Worm (Caenorhabditis elegans) whole organism, young adult: ENCODE data around the gene dpf-2.

ENCODE experiments used
- B0019.2 ChIP-seq: fragments of 200-800 bp; sonication (Bioruptor generic); conservative IDR thresholded peaks from 2 replicates; pipeline ENCODE4 v1.3.6; 2022; ENCODE audit warnings: missing genetic modification reagents, missing genetic modification characterization, missing compliant biosample characterization
- B0336.3 ChIP-seq: fragments of 200-800 bp; sonication (Bioruptor generic); IDR thresholded peaks from 2 replicates; pipeline ENCODE4 v1.3.6; 2022; ENCODE audit warnings: missing genetic modification characterization, missing compliant biosample characterization
- C06A6.2 ChIP-seq: fragments of 200-800 bp; sonication (Bioruptor generic); conservative IDR thresholded peaks from 2 replicates; pipeline ENCODE4 v1.3.6; 2022; ENCODE audit warnings: missing genetic modification characterization, missing compliant biosample characterization
- F55B11.4 ChIP-seq: sonication (generic microtip); optimal IDR thresholded peaks from 2 replicates; lab custom pipeline; 2016; ENCODE audit warnings: missing compliant biosample characterization, missing genetic modification characterization, borderline replicate concordance; ENCODE audit not compliant: insufficient read depth
- F57A8.1 ChIP-seq: fragments of 200-800 bp; sonication (Bioruptor generic); optimal IDR thresholded peaks from 2 replicates; lab custom pipeline; 2018; ENCODE audit warnings: mild to moderate bottlenecking, missing genetic modification characterization, moderate library complexity, missing compliant biosample characterization
- F57C9.4 ChIP-seq: sonication (generic microtip); optimal IDR thresholded peaks from 2 replicates; lab custom pipeline; 2017; ENCODE audit warnings: mild to moderate bottlenecking, missing genetic modification characterization, missing compliant biosample characterization
- K11D2.4 ChIP-seq: fragments of 200-800 bp; sonication (Bioruptor generic); IDR thresholded peaks from 2 replicates; pipeline ENCODE4 v1.3.6; 2022; ENCODE audit warnings: missing genetic modification reagents, missing genetic modification characterization, missing compliant biosample characterization
- T07F8.4 ChIP-seq: sonication (generic microtip); optimal IDR thresholded peaks from 2 replicates; lab custom pipeline; 2016; ENCODE audit warnings: mild to moderate bottlenecking, missing genetic modification characterization, moderate library complexity, missing compliant biosample characterization
- T26A5.8 ChIP-seq: sonication (generic microtip); optimal IDR thresholded peaks from 2 replicates; lab custom pipeline; 2016; ENCODE audit warnings: missing genetic modification characterization, missing compliant biosample characterization
- Y56A3A.18 ChIP-seq: fragments of 200-800 bp; sonication (Bioruptor generic); IDR thresholded peaks from 2 replicates; pipeline ENCODE4 v1.3.6; 2022; ENCODE audit warnings: missing genetic modification reagents, missing genetic modification characterization, missing compliant biosample characterization
- Y67H2A.10 ChIP-seq: fragments of 200-800 bp; sonication (Bioruptor generic); conservative IDR thresholded peaks from 2 replicates; pipeline ENCODE4 v1.3.6; 2022; ENCODE audit warnings: missing genetic modification reagents, missing genetic modification characterization, missing compliant biosample characterization
- Y95B8A.8 ChIP-seq: fragments of 200-800 bp; sonication (Bioruptor generic); IDR thresholded peaks from 2 replicates; pipeline ENCODE4 v1.3.6; 2022; ENCODE audit warnings: missing genetic modification reagents, missing genetic modification characterization, missing compliant biosample characterization
- akir-1 ChIP-seq: fragments of 200-800 bp; sonication (Bioruptor generic); optimal IDR thresholded peaks from 2 replicates; lab custom pipeline; 2018; ENCODE audit warnings: mild to moderate bottlenecking, missing genetic modification characterization, moderate library complexity, missing compliant biosample characterization
- attf-5 ChIP-seq: fragments of 200-800 bp; sonication (Bioruptor generic); optimal IDR thresholded peaks from 2 replicates; lab custom pipeline; 2018; ENCODE audit warnings: mild to moderate bottlenecking, missing genetic modification characterization, missing compliant biosample characterization
- cebp-1 ChIP-seq, 2 experiments: fragments of 200-800 bp in 1 of 2; sonication (Bioruptor generic) in 1 of 2; sonication (generic microtip) in 1 of 2; IDR thresholded peaks in 1 of 2; optimal IDR thresholded peaks in 1 of 2; 2 replicates each; pipeline versions ENCODE4 v1.3.6 to Lab custom; 2017 to 2022; ENCODE audit warnings: missing compliant biosample characterization in 2 of 2, missing genetic modification characterization in 2 of 2, mild to moderate bottlenecking in 1 of 2, missing genetic modification reagents in 1 of 2, moderate library complexity in 1 of 2
- cebp-2 ChIP-seq: fragments of 200-800 bp; sonication (Bioruptor generic); IDR thresholded peaks from 2 replicates; pipeline ENCODE4 v1.3.6; 2022; ENCODE audit warnings: missing genetic modification characterization, missing compliant biosample characterization
- ceh-27 ChIP-seq: fragments of 200-800 bp; sonication (Bioruptor generic); optimal IDR thresholded peaks from 2 replicates; lab custom pipeline; 2018; ENCODE audit warnings: mild to moderate bottlenecking, missing genetic modification characterization, moderate library complexity, missing compliant biosample characterization
- ceh-58 ChIP-seq: fragments of 200-800 bp; sonication (Bioruptor generic); IDR thresholded peaks from 2 replicates; pipeline ENCODE4 v1.3.6; 2022; ENCODE audit warnings: missing genetic modification characterization, missing compliant biosample characterization
- ceh-79 ChIP-seq: sonication (generic microtip); optimal IDR thresholded peaks from 2 replicates; lab custom pipeline; 2017; ENCODE audit warnings: mild to moderate bottlenecking, missing genetic modification characterization, missing compliant biosample characterization
- ceh-91 ChIP-seq: fragments of 200-800 bp; sonication (Bioruptor generic); IDR thresholded peaks from 2 replicates; pipeline ENCODE4 v1.3.6; 2022; ENCODE audit warnings: missing genetic modification reagents, missing genetic modification characterization, missing compliant biosample characterization
- die-1 ChIP-seq: sonication (generic microtip); optimal IDR thresholded peaks from 2 replicates; lab custom pipeline; 2016; ENCODE audit warnings: missing genotype, mild to moderate bottlenecking, missing genetic modification characterization, missing compliant biosample characterization
- dox-1 ChIP-seq: fragments of 200-800 bp; sonication (Bioruptor generic); IDR thresholded peaks from 2 replicates; pipeline ENCODE4 v1.3.6; 2022; ENCODE audit warnings: missing genetic modification reagents, missing genetic modification characterization, missing compliant biosample characterization
- ekl-4 ChIP-seq: fragments of 200-800 bp; sonication (Bioruptor generic); IDR thresholded peaks from 2 replicates; pipeline ENCODE4 v1.3.6; 2022; ENCODE audit warnings: missing genetic modification reagents, missing genetic modification characterization, missing compliant biosample characterization
- ets-4 ChIP-seq: fragments of 200-800 bp; sonication (Bioruptor generic); optimal IDR thresholded peaks from 2 replicates; lab custom pipeline; 2018; ENCODE audit warnings: mild to moderate bottlenecking, missing genetic modification characterization, missing compliant biosample characterization
- fkh-3 ChIP-seq: sonication (generic microtip); optimal IDR thresholded peaks from 2 replicates; lab custom pipeline; 2016; ENCODE audit warnings: mild to moderate bottlenecking, missing genetic modification characterization, missing compliant biosample characterization
- hlh-26 ChIP-seq: fragments of 200-800 bp; sonication (Bioruptor generic); conservative IDR thresholded peaks from 2 replicates; pipeline ENCODE4 v1.3.6; 2022; ENCODE audit warnings: missing genetic modification reagents, missing genetic modification characterization, missing compliant biosample characterization
- let-526 ChIP-seq: fragments of 200-800 bp; sonication (Bioruptor generic); IDR thresholded peaks from 2 replicates; pipeline ENCODE4 v1.3.6; 2022; ENCODE audit warnings: missing genetic modification reagents, missing genetic modification characterization, missing compliant biosample characterization
- lin-40 ChIP-seq: sonication (generic microtip); optimal IDR thresholded peaks from 2 replicates; lab custom pipeline; 2016; ENCODE audit warnings: missing genetic modification characterization, mild to moderate bottlenecking, missing compliant biosample characterization, missing genotype, missing genetic modification reagents
- lsy-27 ChIP-seq: sonication (generic microtip); optimal IDR thresholded peaks from 2 replicates; lab custom pipeline; 2017; ENCODE audit warnings: missing genetic modification characterization, mild to moderate bottlenecking, missing compliant biosample characterization, antibody characterized with exemption, missing genotype, borderline replicate concordance; ENCODE audit not compliant: insufficient read depth
- madf-3 ChIP-seq: fragments of 200-800 bp; sonication (Bioruptor generic); IDR thresholded peaks from 2 replicates; pipeline ENCODE4 v1.3.6; 2022; ENCODE audit warnings: missing genetic modification reagents, missing genetic modification characterization, missing compliant biosample characterization
- nfyb-1 ChIP-seq: fragments of 200-800 bp; sonication (Bioruptor generic); IDR thresholded peaks from 2 replicates; pipeline ENCODE4 v1.3.6; 2022; ENCODE audit warnings: missing genetic modification reagents, missing genetic modification characterization, missing compliant biosample characterization
- nhr-120 ChIP-seq: fragments of 200-800 bp; sonication (Bioruptor generic); IDR thresholded peaks from 2 replicates; pipeline ENCODE4 v1.3.6; 2022; ENCODE audit warnings: missing genetic modification characterization, missing compliant biosample characterization
- nhr-179 ChIP-seq: sonication (generic microtip); optimal IDR thresholded peaks from 2 replicates; lab custom pipeline; 2016; ENCODE audit warnings: mild to moderate bottlenecking, missing genetic modification characterization, missing compliant biosample characterization
- nhr-80 ChIP-seq: sonication (generic microtip); optimal IDR thresholded peaks from 2 replicates; lab custom pipeline; 2016; ENCODE audit warnings: missing genetic modification characterization, missing compliant biosample characterization
- nhr-90 ChIP-seq: sonication (generic microtip); optimal IDR thresholded peaks from 2 replicates; lab custom pipeline; 2016; ENCODE audit warnings: missing genotype, mild to moderate bottlenecking, missing genetic modification characterization, missing compliant biosample characterization
- pbrm-1 ChIP-seq: fragments of 200-800 bp; sonication (Bioruptor generic); IDR thresholded peaks from 2 replicates; pipeline ENCODE4 v1.3.6; 2022; ENCODE audit warnings: missing genetic modification reagents, missing genetic modification characterization, missing compliant biosample characterization
- pha-4 ChIP-seq: fragments of 150-350 bp; sonication (generic microtip); optimal IDR thresholded peaks from 2 replicates; lab custom pipeline; 2014; ENCODE audit warnings: missing biosample characterization, missing genetic modification reagents, missing genetic modification characterization
- repo-1 ChIP-seq: sonication (generic microtip); optimal IDR thresholded peaks from 2 replicates; lab custom pipeline; 2017; ENCODE audit warnings: mild to moderate bottlenecking, missing genetic modification characterization, missing compliant biosample characterization
- sdz-38 ChIP-seq: sonication (generic microtip); optimal IDR thresholded peaks from 2 replicates; lab custom pipeline; 2016; ENCODE audit warnings: missing genotype, missing genetic modification characterization, missing compliant biosample characterization
- sea-2 ChIP-seq: fragments of 200-800 bp; sonication (Bioruptor generic); IDR thresholded peaks from 2 replicates; pipeline ENCODE4 v1.3.6; 2022; ENCODE audit warnings: missing genetic modification characterization, missing compliant biosample characterization
- snpc-4 ChIP-seq, 5 experiments: fragments of 150-350 bp in 1 of 5; sonication (generic microtip) in 4 of 5; optimal IDR thresholded peaks; 2 replicates each; lab custom pipeline; 2014 to 2018; ENCODE audit warnings: missing genetic modification characterization in 5 of 5, missing biosample characterization in 3 of 5, antibody characterized with exemption in 2 of 5, mild to moderate bottlenecking in 2 of 5, missing compliant biosample characterization in 2 of 5, missing genotype in 2 of 5, moderate library complexity in 2 of 5, missing genetic modification reagents in 1 of 5
- tlf-1 ChIP-seq: fragments of 200-800 bp; sonication (Bioruptor generic); optimal IDR thresholded peaks from 2 replicates; lab custom pipeline; 2018; ENCODE audit warnings: mild to moderate bottlenecking, missing genetic modification characterization, missing compliant biosample characterization
- zfh-2 ChIP-seq: fragments of 200-800 bp; sonication (Bioruptor generic); conservative IDR thresholded peaks from 2 replicates; pipeline ENCODE4 v1.3.6; 2022; ENCODE audit warnings: missing genetic modification reagents, missing genetic modification characterization, missing compliant biosample characterization
- zim-3 ChIP-seq: sonication (generic microtip); optimal IDR thresholded peaks from 2 replicates; lab custom pipeline; 2017; ENCODE audit warnings: mild to moderate bottlenecking, missing genetic modification characterization, moderate library complexity, missing compliant biosample characterization
- ztf-22 ChIP-seq: fragments of 200-800 bp; sonication (Bioruptor generic); optimal IDR thresholded peaks from 2 replicates; lab custom pipeline; 2018; ENCODE audit warnings: mild to moderate bottlenecking, missing genetic modification characterization, moderate library complexity, missing compliant biosample characterization
- ztf-25 ChIP-seq: fragments of 200-800 bp; sonication (Bioruptor generic); IDR thresholded peaks from 2 replicates; pipeline ENCODE4 v1.3.6; 2022; ENCODE audit warnings: missing genetic modification reagents, missing genetic modification characterization, missing compliant biosample characterization
- ztf-26 ChIP-seq: sonication (generic microtip); optimal IDR thresholded peaks from 2 replicates; lab custom pipeline; 2017; ENCODE audit warnings: missing genetic modification characterization, missing compliant biosample characterization
- ztf-28 ChIP-seq: fragments of 200-800 bp; sonication (Bioruptor generic); IDR thresholded peaks from 2 replicates; pipeline ENCODE4 v1.3.6; 2022; ENCODE audit warnings: missing genetic modification reagents, missing genetic modification characterization, missing compliant biosample characterization

The dpf-2 gene

ce11 chrX:14815412-14815811, 16.2 kb upstream of the dpf-2 start:
- TF ChIP-seq ceh-79 (tag; lab: Kevin White, UChicago), result no peak
- TF ChIP-seq F55B11.4 (tag; lab: Kevin White, UChicago), result no peak
- TF ChIP-seq hlh-26 (GFP tag; lab: Robert Waterston, UW), result no peak
- no peak for TF ChIP-seq ceh-58 (GFP tag; lab: Robert Waterston, UW)
- no peak for TF ChIP-seq dox-1 (GFP tag; lab: Robert Waterston, UW)
- TF ChIP-seq zim-3 (tag; lab: Kevin White, UChicago), result peak; percentile 23
- TF ChIP-seq fkh-3 (tag; lab: Kevin White, UChicago), result no peak
- TF ChIP-seq nhr-179, result no peak
- no peak for TF ChIP-seq Y67H2A.10 (GFP tag; lab: Robert Waterston, UW)
- TF ChIP-seq F57C9.4 (tag; lab: Kevin White, UChicago), result peak; percentile 28
- TF ChIP-seq nfyb-1 (GFP tag; lab: Robert Waterston, UW), result peak; percentile 54; the same call in 1 of the 2 replicates
- TF ChIP-seq ceh-27 (GFP tag; lab: Kevin White, UChicago), result no peak
- TF ChIP-seq let-526 (GFP tag; lab: Robert Waterston, UW), result no peak
- TF ChIP-seq snpc-4 (GFP tag; optimal IDR thresholded peaks at IDR 0.05; lab: Kevin White, UChicago), result no peak
- TF ChIP-seq snpc-4 (tag; optimal IDR thresholded peaks at IDR 0.05; lab: Kevin White, UChicago), result no peak
- no peak for TF ChIP-seq Y95B8A.8
- TF ChIP-seq sea-2 (GFP tag; lab: Robert Waterston, UW), result no peak
- no peak for TF ChIP-seq akir-1
- no peak for TF ChIP-seq die-1 (tag; lab: Kevin White, UChicago)
- TF ChIP-seq K11D2.4 (GFP tag; lab: Robert Waterston, UW), result no peak
- TF ChIP-seq ztf-28 (GFP tag; lab: Robert Waterston, UW), result no peak
- no peak for TF ChIP-seq ztf-25
- TF ChIP-seq ztf-26 (tag; lab: Kevin White, UChicago), result no peak
- TF ChIP-seq ztf-22, result no peak
- no peak for TF ChIP-seq C06A6.2 (GFP tag; lab: Robert Waterston, UW)
- TF ChIP-seq nhr-90 (tag; lab: Kevin White, UChicago), result no peak
- TF ChIP-seq madf-3, result 0 out of 2 replicates have a peak, but pooled peaks have one; percentile 13
- TF ChIP-seq T07F8.4 (tag; lab: Kevin White, UChicago), result no peak
- TF ChIP-seq repo-1 (tag; lab: Kevin White, UChicago), result peak; percentile 44
- 0 out of 2 replicates have a peak, but pooled peaks have one; percentile 18 for TF ChIP-seq pbrm-1 (GFP tag; lab: Robert Waterston, UW)
- TF ChIP-seq ekl-4, result no peak
- no peak for TF ChIP-seq F57A8.1
- TF ChIP-seq pha-4, result no peak
- no peak for TF ChIP-seq cebp-2 (GFP tag; lab: Robert Waterston, UW)
- TF ChIP-seq B0019.2 (GFP tag; lab: Robert Waterston, UW), result no peak
- TF ChIP-seq T26A5.8 (tag; lab: Kevin White, UChicago), result no peak
- TF ChIP-seq ets-4, result no peak
- TF ChIP-seq nhr-80 (tag; lab: Kevin White, UChicago), result no peak
- no peak for TF ChIP-seq lsy-27 (tag; lab: Kevin White, UChicago)
- no peak for TF ChIP-seq tlf-1 (GFP tag; lab: Kevin White, UChicago)
- TF ChIP-seq nhr-120 (GFP tag; lab: Robert Waterston, UW), result no peak
- TF ChIP-seq Y56A3A.18, result no peak
- TF ChIP-seq sdz-38 (tag; lab: Kevin White, UChicago), result no peak
- peak; percentile 46; the same call in 1 of the 2 replicates for TF ChIP-seq B0336.3
- TF ChIP-seq ceh-91 (GFP tag; lab: Robert Waterston, UW), result no peak
- no peak for TF ChIP-seq cebp-1 (GFP tag; IDR thresholded peaks at IDR 0.05; lab: Robert Waterston, UW)
- peak; percentile 63 for TF ChIP-seq cebp-1 (tag; optimal IDR thresholded peaks at IDR 0.05; lab: Kevin White, UChicago)
- peak; percentile 4 for TF ChIP-seq lin-40
- TF ChIP-seq zfh-2 (GFP tag; lab: Robert Waterston, UW), result no peak
- TF ChIP-seq attf-5 (GFP tag; lab: Kevin White, UChicago), result no peak
